Worm (Caenorhabditis elegans): ENCODE data around the gene mrp-3.
A peak's percentile ranks its signal among the peaks of the same experiment; 100 is the strongest.

mrp-3 gene

ce11 chrX:15983288-15983687 lies 44.2 kb upstream of the mrp-3 start (continued):
- peak; percentile 18 for TF ChIP-seq F10B5.3 (tag; optimal IDR thresholded peaks at IDR 0.05)

DNA sequence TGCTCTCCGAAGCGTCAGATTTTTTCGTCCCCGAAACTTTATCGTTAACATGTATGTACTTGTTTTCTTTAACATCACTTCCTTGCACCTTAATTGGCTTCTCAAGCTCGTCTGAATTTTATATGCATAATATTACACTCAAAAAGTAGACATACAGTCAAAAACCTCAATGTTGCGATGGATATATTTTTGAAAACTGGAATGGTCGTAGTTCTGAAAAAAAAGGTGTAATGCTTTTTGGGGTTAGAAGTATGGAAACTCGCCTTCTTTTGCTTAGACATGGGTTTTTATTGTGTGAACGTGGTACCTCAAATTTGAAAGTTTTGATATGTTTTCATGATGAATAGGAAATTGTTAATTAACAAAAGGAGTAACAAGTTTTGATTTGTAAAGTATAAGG lies 43.5 kb upstream of the mrp-3 start, which contains the start of gene C09G1.2:
TSS of gene C09G1.2 (minus strand) at position 101 of the 400 bp plus-strand sequence.
- TF ChIP-seq lin-13 (GFP tag; optimal IDR thresholded peaks at IDR 0.05) = no peak
- TF ChIP-seq lsy-2 (tag; optimal IDR thresholded peaks at IDR 0.05) = no peak
- TF ChIP-seq Y48G9A.11 (GFP tag; IDR thresholded peaks at IDR 0.05) = no peak
- TF ChIP-seq nhr-76 (tag; optimal IDR thresholded peaks at IDR 0.05) = no peak
- TF ChIP-seq fos-1 (tag; optimal IDR thresholded peaks at IDR 0.05) = no peak
- TF ChIP-seq zip-2 (tag; optimal IDR thresholded peaks at IDR 0.05) = no peak
- TF ChIP-seq saeg-2 (GFP tag; IDR thresholded peaks at IDR 0.05) = no peak

DNA sequence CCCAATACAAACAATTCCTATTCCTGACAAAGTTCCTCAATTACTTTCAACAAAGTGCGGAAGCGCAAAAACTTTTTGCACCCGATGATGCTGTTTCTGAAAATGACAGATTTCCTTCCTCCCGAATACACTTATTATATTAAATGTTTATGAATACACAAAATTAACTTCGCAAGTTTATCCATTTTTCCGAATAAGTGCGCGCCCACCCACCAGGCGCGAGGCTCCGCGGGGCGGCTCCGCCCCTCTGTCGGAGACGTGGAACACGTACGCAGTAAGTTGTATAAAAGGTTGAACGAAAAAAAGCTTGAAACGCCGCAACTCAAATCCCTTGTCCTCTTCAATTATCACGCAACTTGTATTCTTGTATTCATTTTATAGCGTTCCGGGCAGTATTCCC lies 19.6 kb upstream of the mrp-3 start, which contains the start of gene C09G1.5:
TSS of gene C09G1.5 (plus strand) at position 301 of the 400 bp plus-strand sequence.
- TF ChIP-seq T20F7.1 (GFP tag; optimal IDR thresholded peaks at IDR 0.05) = no peak
- TF ChIP-seq ztf-11 (tag; optimal IDR thresholded peaks at IDR 0.05) = no peak
- TF ChIP-seq D1046.2 (GFP tag; IDR thresholded peaks at IDR 0.05) = no peak
- TF ChIP-seq ctbp-1 (GFP tag; IDR thresholded peaks at IDR 0.05) = no peak
- no peak for TF ChIP-seq ama-1 (optimal IDR thresholded peaks at IDR 0.05)
- no peak for TF ChIP-seq nhr-237 (tag; optimal IDR thresholded peaks at IDR 0.05)

- TF ChIP-seq Y75B8A.6 (GFP tag; IDR thresholded peaks at IDR 0.05) (no peak), ZK337.2 (GFP tag; IDR thresholded peaks at IDR 0.05) (no peak), hlh-30 (tag; optimal IDR thresholded peaks at IDR 0.05; ENCODE audit: insufficient read depth) (no peak), nhr-6 (tag; optimal IDR thresholded peaks at IDR 0.05) (no peak), ceh-32 (tag; optimal IDR thresholded peaks at IDR 0.05; ENCODE audit: poor library complexity) (no peak), F37D6.2 (tag; optimal IDR thresholded peaks at IDR 0.05) (no peak), F26F4.8 (GFP tag; conservative IDR thresholded peaks at IDR 0.05) (no peak), mes-2 (tag; optimal IDR thresholded peaks at IDR 0.05; ENCODE audit: poor library complexity, severe bottlenecking) (no peak), dpl-1 (GFP tag; optimal IDR thresholded peaks at IDR 0.05) (no peak), zip-11 (GFP tag; IDR thresholded peaks at IDR 0.05) (no peak), nhr-41 (GFP tag; IDR thresholded peaks at IDR 0.05) (no peak), nhr-25 (tag; optimal IDR thresholded peaks at IDR 0.05; ENCODE audit: borderline replicate concordance, insufficient read depth) (no peak), unc-62 (GFP tag; optimal IDR thresholded peaks at IDR 0.05 in 1 of 2) (no peak), unc-62 (tag; optimal IDR thresholded peaks at IDR 0.05) (no peak), zag-1 (tag; optimal IDR thresholded peaks at IDR 0.05) (no peak)
These were observed 14.5 kb upstream of the mrp-3 start for ce11 chrX:15953611-15954010.

DNA sequence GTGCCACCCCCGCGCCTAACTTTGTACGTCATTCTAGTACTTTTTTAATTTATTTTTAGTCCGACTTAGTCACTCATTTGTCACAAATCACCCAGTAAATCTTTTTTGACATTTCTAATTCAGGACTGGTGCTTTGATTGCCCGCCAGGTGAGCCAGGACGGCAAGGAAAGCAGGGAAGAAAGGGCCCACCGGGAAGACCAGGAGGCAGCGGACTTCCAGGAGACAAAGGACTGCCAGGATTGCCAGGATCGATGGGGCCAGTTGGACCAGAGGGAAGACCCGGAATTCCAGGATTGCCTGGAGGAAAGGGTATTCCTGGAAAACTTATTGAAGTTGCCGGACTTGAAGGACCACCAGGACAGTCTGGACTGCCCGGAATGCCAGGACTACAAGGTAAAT lies 14.0 kb upstream of the mrp-3 start:
- TF ChIP-seq F26F4.8 (GFP tag; conservative IDR thresholded peaks at IDR 0.05) (no peak), set-16 (GFP tag; IDR thresholded peaks at IDR 0.05) (peak; percentile 79), dve-1 (tag; optimal IDR thresholded peaks at IDR 0.05; ENCODE audit: insufficient read depth) (no peak)

DNA sequence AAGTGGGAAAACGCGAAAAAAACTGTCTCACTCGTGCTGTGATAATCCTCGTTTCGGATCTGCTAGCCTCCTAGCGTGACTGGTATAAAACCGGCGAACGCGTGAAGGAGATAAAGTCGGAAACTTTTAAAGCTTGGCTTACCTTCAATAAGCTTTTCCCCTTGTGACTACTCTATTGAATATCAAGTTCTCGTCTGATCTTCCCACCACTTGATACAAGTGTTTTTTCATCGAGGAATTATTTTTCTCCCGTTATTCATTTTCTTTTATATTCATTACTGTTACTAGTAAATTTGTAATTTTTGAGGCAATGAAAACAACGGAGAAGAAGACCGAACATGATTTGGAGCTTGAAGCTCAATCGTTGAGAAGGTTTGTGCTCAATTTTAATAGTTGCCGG lies 12.1 kb upstream of the mrp-3 start, which contains the start of gene col-186:
TSS of gene col-186 (plus strand) at position 301 of the 400 bp plus-strand sequence.
- TF ChIP-seq hif-1 (tag; optimal IDR thresholded peaks at IDR 0.05) (no peak), unc-62 (GFP tag; optimal IDR thresholded peaks at IDR 0.05 in 1 of 2) (peak in 1 of 2 experiments; percentile 86), unc-62 (tag; optimal IDR thresholded peaks at IDR 0.05) (no peak)
